Fruit fly (Drosophila melanogaster) whole organism, embryonic: Measurements from ENCODE around the gene Trf4-2.

Experiments used
- Aef1 ChIP-seq: fragments of 200-800 bp; sonication (Bioruptor generic); IDR thresholded peaks from 3 replicates; pipeline ENCODE4 v1.3.6; 2022; ENCODE audit warnings: missing biosample characterization, missing genetic modification characterization
- Blimp-1 ChIP-seq: fragments of 200-800 bp; sonication (Bioruptor generic); optimal IDR thresholded peaks from 3 replicates; lab custom pipeline; 2018; ENCODE audit warnings: missing biosample characterization, missing genetic modification characterization, mild to moderate bottlenecking, moderate library complexity, missing genetic modification reagents
- CG10267 ChIP-seq: fragments of 200-800 bp; sonication (Bioruptor generic); optimal IDR thresholded peaks from 2 replicates; lab custom pipeline; 2018; ENCODE audit warnings: missing biosample characterization, mild to moderate bottlenecking, missing genetic modification characterization, moderate library complexity
- CG10979 ChIP-seq: fragments of 200-800 bp; sonication (Bioruptor generic); optimal IDR thresholded peaks from 2 replicates; lab custom pipeline; 2018; ENCODE audit warnings: missing biosample characterization, mild to moderate bottlenecking, missing genetic modification characterization, moderate library complexity
- CG12219 ChIP-seq: fragments of 200-800 bp; sonication (Bioruptor generic); optimal IDR thresholded peaks from 3 replicates; lab custom pipeline; 2018; ENCODE audit warnings: missing biosample characterization, mild to moderate bottlenecking, missing genetic modification characterization
- CG14014 ChIP-seq: fragments of 200-800 bp; sonication (Bioruptor generic); IDR thresholded peaks from 2 replicates; pipeline ENCODE4 v1.3.6; 2022; ENCODE audit warnings: missing biosample characterization, missing genetic modification characterization
- CG14860 ChIP-seq: fragments of 200-800 bp; sonication (Bioruptor generic); IDR thresholded peaks from 3 replicates; pipeline ENCODE4 v1.3.6; 2022; ENCODE audit warnings: missing biosample characterization, missing genetic modification characterization; ENCODE audit not compliant: partially characterized antibody
- CG15269 ChIP-seq: fragments of 200-800 bp; sonication (Bioruptor generic); optimal IDR thresholded peaks from 2 replicates; lab custom pipeline; 2018; ENCODE audit warnings: missing biosample characterization, mild to moderate bottlenecking, missing genetic modification characterization, moderate library complexity
- CG15514 ChIP-seq: fragments of 200-800 bp; sonication (Bioruptor generic); optimal IDR thresholded peaks from 3 replicates; lab custom pipeline; 2017; ENCODE audit warnings: missing biosample characterization, missing genetic modification characterization, mild to moderate bottlenecking, moderate library complexity, missing genetic modification reagents
- CG17568 ChIP-seq: fragments of 200-800 bp; sonication (Bioruptor generic); optimal IDR thresholded peaks from 2 replicates; lab custom pipeline; 2018; ENCODE audit warnings: missing biosample characterization, mild to moderate bottlenecking, missing genetic modification characterization, moderate library complexity
- CG18619 ChIP-seq: fragments of 200-800 bp; sonication (Bioruptor generic); optimal IDR thresholded peaks from 3 replicates; lab custom pipeline; 2017; ENCODE audit warnings: missing biosample characterization, mild to moderate bottlenecking, missing genetic modification characterization
- CG18764 ChIP-seq: fragments of 200-800 bp; sonication (Bioruptor generic); optimal IDR thresholded peaks from 3 replicates; lab custom pipeline; 2016; ENCODE audit warnings: missing biosample characterization, missing genetic modification characterization
- CG34422 ChIP-seq: fragments of 200-800 bp; sonication (Bioruptor generic); IDR thresholded peaks from 3 replicates; pipeline ENCODE4 v1.3.6; 2022; ENCODE audit warnings: missing biosample characterization, missing genetic modification characterization
- CG6689 ChIP-seq: fragments of 200-800 bp; sonication (Bioruptor generic); IDR thresholded peaks from 2 replicates; pipeline ENCODE4 v1.3.6; 2022; ENCODE audit warnings: missing biosample characterization, missing genetic modification characterization
- CG7271 ChIP-seq: fragments of 200-800 bp; sonication (Bioruptor generic); optimal IDR thresholded peaks from 2 replicates; lab custom pipeline; 2018; ENCODE audit warnings: missing biosample characterization, mild to moderate bottlenecking, missing genetic modification characterization, moderate library complexity
- CG7372 ChIP-seq: fragments of 200-800 bp; sonication (Bioruptor generic); IDR thresholded peaks from 2 replicates; pipeline ENCODE4 v1.3.6; 2022; ENCODE audit warnings: missing biosample characterization, missing genetic modification characterization
- CG9932 ChIP-seq: fragments of 200-800 bp; sonication (Bioruptor generic); IDR thresholded peaks from 2 replicates; pipeline ENCODE4 v1.3.6; 2022; ENCODE audit warnings: missing biosample characterization, missing genetic modification characterization
- CoRest ChIP-seq: fragments of 200-800 bp; sonication (Bioruptor generic); optimal IDR thresholded peaks from 3 replicates; lab custom pipeline; 2018; ENCODE audit warnings: missing biosample characterization, mild to moderate bottlenecking, missing genetic modification characterization, moderate library complexity
- D19B ChIP-seq: fragments of 200-800 bp; sonication (Bioruptor generic); optimal IDR thresholded peaks from 2 replicates; lab custom pipeline; 2017; ENCODE audit warnings: missing biosample characterization, mild to moderate bottlenecking, missing genetic modification characterization
- Dbx ChIP-seq: fragments of 200-800 bp; sonication (Bioruptor generic); IDR thresholded peaks from 3 replicates; pipeline ENCODE4 v1.3.6; 2022; ENCODE audit warnings: missing biosample characterization, missing genetic modification characterization
- Drgx ChIP-seq: fragments of 200-800 bp; sonication (Bioruptor generic); IDR thresholded peaks from 2 replicates; pipeline ENCODE4 v1.3.6; 2022; ENCODE audit warnings: missing biosample characterization, missing genetic modification characterization
- HLH54F ChIP-seq: fragments of 200-800 bp; sonication (Bioruptor generic); optimal IDR thresholded peaks from 3 replicates; lab custom pipeline; 2016; ENCODE audit warnings: missing biosample characterization, missing genetic modification characterization
- Hand ChIP-seq: fragments of 200-800 bp; sonication (Bioruptor generic); optimal IDR thresholded peaks from 2 replicates; lab custom pipeline; 2017; ENCODE audit warnings: mild to moderate bottlenecking, missing biosample characterization, missing genetic modification reagents, missing genetic modification characterization
- Mad ChIP-seq: fragments of 200-800 bp; sonication (Bioruptor generic); optimal IDR thresholded peaks from 2 replicates; lab custom pipeline; 2016; ENCODE audit warnings: missing biosample characterization, missing genetic modification characterization
- Meics ChIP-seq: fragments of 200-800 bp; sonication (Bioruptor generic); optimal IDR thresholded peaks from 2 replicates; lab custom pipeline; 2017; ENCODE audit warnings: missing biosample characterization, mild to moderate bottlenecking, missing genetic modification characterization
- Neu2 ChIP-seq: fragments of 200-800 bp; sonication (Bioruptor generic); optimal IDR thresholded peaks from 3 replicates; lab custom pipeline; 2016; ENCODE audit warnings: missing biosample characterization, missing genetic modification characterization, borderline replicate concordance
- Ptx1 ChIP-seq: fragments of 200-800 bp; sonication (Bioruptor generic); IDR thresholded peaks from 2 replicates; pipeline ENCODE4 v1.3.6; 2022; ENCODE audit warnings: missing biosample characterization, missing genetic modification characterization
- Usf ChIP-seq: fragments of 200-800 bp; sonication (Bioruptor generic); optimal IDR thresholded peaks from 2 replicates; lab custom pipeline; 2017; ENCODE audit warnings: missing genotype, missing biosample characterization, missing genetic modification characterization
- al ChIP-seq: fragments of 200-800 bp; sonication (Bioruptor generic); IDR thresholded peaks from 2 replicates; pipeline ENCODE4 v1.3.6; 2022; ENCODE audit warnings: missing biosample characterization, missing genetic modification characterization
- kay ChIP-seq: fragments of 200-800 bp; sonication (Bioruptor generic); optimal IDR thresholded peaks from 2 replicates; lab custom pipeline; 2016; ENCODE audit warnings: missing biosample characterization, missing genetic modification characterization
- ken ChIP-seq: fragments of 200-800 bp; sonication (Bioruptor generic); IDR thresholded peaks from 3 replicates; pipeline ENCODE4 v1.3.6; 2022; ENCODE audit warnings: missing biosample characterization, missing genetic modification characterization
- lab ChIP-seq: fragments of 200-800 bp; sonication (Bioruptor generic); optimal IDR thresholded peaks from 3 replicates; lab custom pipeline; 2017; ENCODE audit warnings: missing biosample characterization, missing genetic modification characterization, mild to moderate bottlenecking, moderate library complexity, missing genetic modification reagents
- lmd ChIP-seq: fragments of 200-800 bp; sonication (Bioruptor generic); IDR thresholded peaks from 2 replicates; pipeline ENCODE4 v1.3.6; 2022; ENCODE audit warnings: missing biosample characterization, missing genetic modification characterization
- lov ChIP-seq, 2 experiments: fragments of 200-800 bp in 1 of 2; fragments of >200 bp in 1 of 2; sonication (Bioruptor generic) in 1 of 2; IDR thresholded peaks in 1 of 2; optimal IDR thresholded peaks in 1 of 2; 2 replicates in 1 of 2; 3 replicates in 1 of 2; pipeline versions ENCODE4 v1.3.6 to Lab custom; 2017 to 2022; ENCODE audit warnings: missing biosample characterization in 1 of 2, missing genetic modification characterization in 1 of 2
- nmo ChIP-seq: fragments of 200-800 bp; sonication (Bioruptor generic); optimal IDR thresholded peaks from 2 replicates; lab custom pipeline; 2018; ENCODE audit warnings: missing biosample characterization, mild to moderate bottlenecking, missing genetic modification characterization, moderate library complexity
- prd ChIP-seq, 3 experiments: fragments of >200 bp in 2 of 3; fragments of 200-800 bp in 1 of 3; sonication (Bioruptor generic) in 1 of 3; optimal IDR thresholded peaks in 2 of 3; IDR thresholded peaks in 1 of 3; 2 replicates in 2 of 3; 3 replicates in 1 of 3; pipeline versions ENCODE4 v1.3.6 to Lab custom; 2017 to 2022; ENCODE audit warnings: missing biosample characterization in 1 of 3, missing genetic modification characterization in 1 of 3
- ranshi ChIP-seq: fragments of 200-800 bp; sonication (Bioruptor generic); IDR thresholded peaks from 2 replicates; pipeline ENCODE4 v1.3.6; 2022; ENCODE audit warnings: missing biosample characterization, missing genetic modification characterization
- row ChIP-seq: fragments of 200-800 bp; sonication (Bioruptor generic); IDR thresholded peaks from 3 replicates; pipeline ENCODE4 v1.3.6; 2022; ENCODE audit warnings: missing biosample characterization, missing genetic modification characterization
- run ChIP-seq: fragments of 200-800 bp; sonication (Bioruptor generic); optimal IDR thresholded peaks from 3 replicates; lab custom pipeline; 2018; ENCODE audit warnings: missing biosample characterization, mild to moderate bottlenecking, missing genetic modification characterization
- sens ChIP-seq: fragments of 200-800 bp; sonication (Bioruptor generic); peaks from one replicate; lab custom pipeline; 2016; ENCODE audit warnings: missing biosample characterization, missing genetic modification characterization
- sisA ChIP-seq: fragments of 200-800 bp; sonication (Bioruptor generic); IDR thresholded peaks from 2 replicates; pipeline ENCODE4 v1.3.6; 2022; ENCODE audit warnings: missing biosample characterization, missing genetic modification characterization
- slbo ChIP-seq: fragments of 200-800 bp; sonication (Bioruptor generic); IDR thresholded peaks from 2 replicates; pipeline ENCODE4 v1.3.6; 2022; ENCODE audit warnings: missing biosample characterization, missing genetic modification characterization

Trf4-2 gene

DNA sequence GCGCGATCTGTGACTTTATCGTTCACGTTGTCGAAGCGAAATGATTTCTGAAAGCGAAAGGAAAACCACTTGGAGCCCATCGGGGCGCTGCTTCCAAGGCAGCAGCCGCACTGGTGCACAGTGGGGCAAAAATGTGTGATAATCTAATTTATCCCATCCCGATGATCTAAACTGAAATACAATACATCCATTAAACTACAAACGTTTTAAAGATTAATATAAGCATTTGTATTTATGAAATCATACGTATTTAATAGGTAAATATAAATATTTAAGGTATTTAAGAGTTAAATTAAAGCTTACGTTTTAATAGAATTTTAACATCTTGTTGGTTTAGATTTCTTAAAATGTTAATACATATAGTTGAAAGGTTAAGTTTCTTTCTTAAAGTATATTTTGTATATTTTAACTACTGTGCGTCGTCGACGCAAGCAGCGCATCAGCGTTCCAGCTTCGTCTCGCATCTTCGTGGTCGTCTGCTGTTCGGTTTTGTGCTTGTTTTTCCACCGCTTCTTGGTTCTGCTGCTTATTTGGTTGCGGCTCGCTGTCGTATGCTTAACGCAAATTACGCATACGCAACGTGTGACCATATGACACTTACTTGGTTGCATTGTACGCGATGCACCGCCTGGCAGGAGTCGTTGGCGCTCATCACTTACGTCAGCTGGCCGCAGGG, 18.9 kb upstream of the Trf4-2 start, which contains the start of gene CG13643 (continued):
- TF ChIP-seq CG10267 (tag; lab: Kevin White, UChicago) (peak; percentile 30), run (tag; lab: Kevin White, UChicago) (peak; percentile 13), CG6689 (0 out of 2 replicates have a peak, but pooled peaks have one; percentile 13), prd (optimal IDR thresholded peaks at IDR 0.05; lab: Kevin White, UChicago) (no peak), prd (GFP tag; IDR thresholded peaks at IDR 0.05; lab: Robert Waterston, UW) (0 out of 3 replicates have a peak, but pooled peaks have one; percentile 9), CG7372 (peak; percentile 80), Mad (GFP tag; lab: Kevin White, UChicago) (no peak), ken (GFP tag; lab: Robert Waterston, UW) (0 out of 3 replicates have a peak, but pooled peaks have one; percentile 23), lmd (GFP tag; lab: Robert Waterston, UW) (peak; percentile 15; the same call in 1 of the 2 replicates), CG15269 (tag; lab: Kevin White, UChicago) (peak; percentile 67), nmo (GFP tag; lab: Kevin White, UChicago) (peak; percentile 45), Blimp-1 (peak; percentile 64), CG18764 (GFP tag; lab: Kevin White, UChicago) (no peak), CG10979 (tag; lab: Kevin White, UChicago) (peak; percentile 43), CoRest (tag; lab: Kevin White, UChicago) (no peak), Meics (GFP tag; lab: Kevin White, UChicago) (peak; percentile 53), lab (GFP tag; lab: Kevin White, UChicago) (peak; percentile 52), Neu2 (GFP tag; lab: Kevin White, UChicago) (no peak), CG14014 (GFP tag; lab: Robert Waterston, UW) (0 out of 2 replicates have a peak, but pooled peaks have one; percentile 35), lov (optimal IDR thresholded peaks at IDR 0.05; lab: Kevin White, UChicago) (no peak), lov (GFP tag; IDR thresholded peaks at IDR 0.05; lab: Robert Waterston, UW) (no peak)

DNA sequence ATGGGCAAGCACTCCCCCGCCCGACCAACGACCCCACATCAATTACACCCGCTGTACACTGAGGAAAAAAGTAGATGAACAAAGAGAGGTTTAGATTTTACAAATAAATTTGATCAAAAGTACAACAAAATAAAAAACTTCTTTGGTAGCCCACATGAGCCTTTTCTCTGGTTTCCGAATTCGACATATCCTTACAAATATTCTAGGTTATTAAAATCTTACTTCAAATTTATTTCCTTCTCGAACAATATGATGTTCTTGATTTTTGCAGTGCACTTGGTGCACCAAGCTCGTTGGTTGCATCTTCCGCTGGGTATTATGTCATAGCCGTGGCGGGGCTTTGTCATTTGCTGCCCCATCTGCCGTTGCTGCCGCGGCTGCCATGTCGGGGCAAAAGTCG, 18.4 kb upstream of the Trf4-2 start:
- peak; percentile 35 for TF ChIP-seq sens (GFP tag; lab: Kevin White, UChicago)
- no peak for TF ChIP-seq CG18619 (GFP tag; lab: Kevin White, UChicago)
- peak; percentile 46; the same call in 1 of the 2 replicates for TF ChIP-seq Drgx (GFP tag; lab: Robert Waterston, UW)
- 0 out of 2 replicates have a peak, but pooled peaks have one; percentile 1 for TF ChIP-seq CG7372
- TF ChIP-seq, all 482 proteins: peak for 3

DNA sequence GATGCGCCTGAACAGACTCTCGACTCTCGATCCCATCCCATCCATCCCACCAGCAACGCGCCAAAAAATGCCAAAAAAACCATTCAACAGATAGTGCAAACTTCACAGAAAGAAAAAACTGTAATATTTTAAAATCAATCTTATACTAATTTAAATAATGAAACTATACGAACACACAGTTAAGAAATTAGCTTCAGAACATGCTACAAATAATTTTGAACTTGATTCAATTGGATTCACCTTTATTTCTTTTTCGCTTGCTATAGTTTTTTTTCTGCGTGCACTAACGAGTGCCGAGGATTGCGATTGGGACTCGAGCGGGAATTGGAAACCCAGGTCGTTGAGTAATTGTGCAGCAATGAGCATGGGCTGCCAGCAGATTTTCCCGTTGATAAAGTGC, 17.0 kb upstream of the Trf4-2 start:
- peak; percentile 28; the same call in 1 of the 2 replicates for TF ChIP-seq Drgx (GFP tag; lab: Robert Waterston, UW)
- TF ChIP-seq Hand: no peak

dm6 chr3R:24910097-24910496, 14.9 kb upstream of the Trf4-2 start:
- TF ChIP-seq HLH54F (GFP tag; lab: Kevin White, UChicago): no peak
- TF ChIP-seq D19B (GFP tag; lab: Kevin White, UChicago): no peak
- no peak for TF ChIP-seq Dbx
- no peak for TF ChIP-seq row (GFP tag; lab: Robert Waterston, UW)
- TF ChIP-seq lmd (GFP tag; lab: Robert Waterston, UW): no peak
- no peak for TF ChIP-seq CG12219 (GFP tag; lab: Kevin White, UChicago)
- TF ChIP-seq prd (optimal IDR thresholded peaks at IDR 0.05; lab: Kevin White, UChicago): no peak
- TF ChIP-seq prd (GFP tag; IDR thresholded peaks at IDR 0.05; lab: Robert Waterston, UW): peak; percentile 37; the same call in 1 of the 3 replicates
- peak; percentile 34; the same call in 1 of the 2 replicates for TF ChIP-seq sisA (GFP tag; lab: Robert Waterston, UW)
- no peak for TF ChIP-seq CG34422
- TF ChIP-seq ranshi (GFP tag; lab: Robert Waterston, UW): no peak
- TF ChIP-seq CG15514 (GFP tag; lab: Kevin White, UChicago): no peak
- no peak for TF ChIP-seq al (GFP tag; lab: Robert Waterston, UW)
- peak; percentile 17 for TF ChIP-seq sens (GFP tag; lab: Kevin White, UChicago)
- no peak for TF ChIP-seq Aef1 (GFP tag; lab: Robert Waterston, UW)
- TF ChIP-seq Usf: no peak
- TF ChIP-seq Ptx1 (GFP tag; lab: Robert Waterston, UW): 0 out of 2 replicates have a peak, but pooled peaks have one; percentile 28
- no peak for TF ChIP-seq CG17568 (GFP tag; lab: Kevin White, UChicago)
- TF ChIP-seq CG9932: no peak
- peak; percentile 81 for TF ChIP-seq Drgx (GFP tag; lab: Robert Waterston, UW)
- TF ChIP-seq CG14860: no peak
- no peak for TF ChIP-seq kay (GFP tag; lab: Kevin White, UChicago)
- TF ChIP-seq CG7271 (tag; lab: Kevin White, UChicago): no peak
- TF ChIP-seq slbo (GFP tag; lab: Robert Waterston, UW): 0 out of 2 replicates have a peak, but pooled peaks have one; percentile 3
